Fruit fly (Drosophila melanogaster): ENCODE data around the gene CG10959.

DNA sequence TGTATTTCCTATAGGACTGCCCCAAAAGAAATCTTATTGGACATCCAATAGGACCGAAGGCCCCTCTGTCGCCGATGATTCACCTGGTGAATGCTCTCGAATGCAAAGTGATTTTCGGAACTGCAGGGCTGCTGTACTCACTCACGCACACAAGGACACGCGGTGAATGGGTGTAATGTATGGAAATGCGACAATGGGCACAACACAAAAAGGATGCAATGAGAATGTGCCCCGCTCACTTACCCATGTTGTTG is 47.8 kb upstream of the CG10959 start:
- TF ChIP-seq CG33017 (tag; optimal IDR thresholded peaks at IDR 0.05): no peak
- TF ChIP-seq CG14711 (tag; optimal IDR thresholded peaks at IDR 0.05): no peak
- no peak for TF ChIP-seq toe (GFP tag; optimal IDR thresholded peaks at IDR 0.05)
- no peak for TF ChIP-seq Crg-1 (GFP tag; optimal IDR thresholded peaks at IDR 0.05)
